3 fruit fly cellular contexts compared by ENCODE assay signal in genomic region chr3L:19053339-19053818, dm6.
TF ChIP-seq lines count a peak whose summit lies in the region.

TSS of gene CG43407 (minus strand) at chr3L:19053389.

TF ChIP-seq in whole organism, prepupa, 60 proteins besides CTCF, POLR2A, EP300 and RAD21:
- peak; percentile 10 for TF ChIP-seq dsx (GFP tag; optimal IDR thresholded peaks at IDR 0.05; lab: Kevin White, UChicago; ENCODE audit: poor library complexity, severe bottlenecking)
- TF ChIP-seq CG15336 (GFP tag; IDR thresholded peaks at IDR 0.05; lab: Robert Waterston, UW), result 0 out of 2 replicates have a peak, but pooled peaks have one; percentile 11
- 0 out of 3 replicates have a peak, but pooled peaks have one; percentile 16 for TF ChIP-seq CG8119 (GFP tag; IDR thresholded peaks at IDR 0.05; lab: Robert Waterston, UW)
- TF ChIP-seq lz (GFP tag; optimal IDR thresholded peaks at IDR 0.05; lab: Kevin White, UChicago), result no peak
- no peak for TF ChIP-seq Sox102F (GFP tag; optimal IDR thresholded peaks at IDR 0.05; lab: Kevin White, UChicago)
- TF ChIP-seq esn (GFP tag; optimal IDR thresholded peaks at IDR 0.05; lab: Kevin White, UChicago), result peak; percentile 34
- no peak for TF ChIP-seq Eip75B (GFP tag; optimal IDR thresholded peaks at IDR 0.05; lab: Kevin White, UChicago)
- peak; percentile 44 for TF ChIP-seq CG8632 (GFP tag; optimal IDR thresholded peaks at IDR 0.05; lab: Kevin White, UChicago)
- TF ChIP-seq salr (GFP tag; optimal IDR thresholded peaks at IDR 0.05; lab: Kevin White, UChicago), result peak in 1 of 2 experiments; percentile 25
- no peak for TF ChIP-seq fkh (GFP tag; optimal IDR thresholded peaks at IDR 0.05; lab: Kevin White, UChicago)
- TF ChIP-seq Eip78C (GFP tag; lab: Kevin White, UChicago), result peak; percentile 76
- TF ChIP-seq CG6792 (GFP tag; optimal IDR thresholded peaks at IDR 0.05; lab: Kevin White, UChicago), result peak; percentile 8
- TF ChIP-seq CG4318 (GFP tag; optimal IDR thresholded peaks at IDR 0.05; lab: Kevin White, UChicago), result peak; percentile 1
- TF ChIP-seq Lpt (GFP tag; optimal IDR thresholded peaks at IDR 0.05; lab: Kevin White, UChicago), result no peak
- peak; percentile 53 for TF ChIP-seq OdsH (GFP tag; optimal IDR thresholded peaks at IDR 0.05; lab: Kevin White, UChicago)
- peak; percentile 18 for TF ChIP-seq fd59A (GFP tag; optimal IDR thresholded peaks at IDR 0.05; lab: Kevin White, UChicago)
- TF ChIP-seq CG34406 (GFP tag; optimal IDR thresholded peaks at IDR 0.05; lab: Kevin White, UChicago), result peak; percentile 55
- no peak for TF ChIP-seq Hr4 (GFP tag; optimal IDR thresholded peaks at IDR 0.05; lab: Kevin White, UChicago)
- TF ChIP-seq achi (GFP tag; optimal IDR thresholded peaks at IDR 0.05; lab: Kevin White, UChicago), result peak; percentile 45
- peak; percentile 15 for TF ChIP-seq acj6 (GFP tag; optimal IDR thresholded peaks at IDR 0.05; lab: Kevin White, UChicago)
- TF ChIP-seq Ets96B (tag; optimal IDR thresholded peaks at IDR 0.05; lab: Kevin White, UChicago), result peak; percentile 28
- TF ChIP-seq CG32006 (GFP tag; optimal IDR thresholded peaks at IDR 0.05; lab: Kevin White, UChicago), result peak; percentile 56
- TF ChIP-seq svp (GFP tag; lab: Kevin White, UChicago), result peak; percentile 23
- peak; percentile 6 for TF ChIP-seq net (GFP tag; optimal IDR thresholded peaks at IDR 0.05; lab: Kevin White, UChicago)
- peak in 1 of 2 experiments; percentile 40 for TF ChIP-seq ss (GFP tag; optimal IDR thresholded peaks at IDR 0.05; lab: Kevin White, UChicago)

TF ChIP-seq in whole organism, pupa, 21 proteins besides CTCF, POLR2A, EP300 and RAD21:
- TF ChIP-seq rn (GFP tag; IDR thresholded peaks at IDR 0.05; lab: Robert Waterston, UW), result no peak
- peak; percentile 28 for TF ChIP-seq CG14655 (GFP tag; optimal IDR thresholded peaks at IDR 0.05; lab: Kevin White, UChicago)
- TF ChIP-seq CG15710 (tag; optimal IDR thresholded peaks at IDR 0.05; lab: Kevin White, UChicago), result peak; percentile 57
- TF ChIP-seq CG8159 (tag; optimal IDR thresholded peaks at IDR 0.05; lab: Kevin White, UChicago), result peak; percentile 67
- peak; percentile 26 for TF ChIP-seq CG17806 (tag; optimal IDR thresholded peaks at IDR 0.05; lab: Kevin White, UChicago)

TF ChIP-seq in whole organism, wandering third instar larva, 38 proteins besides CTCF, POLR2A, EP300 and RAD21:
- no peak for TF ChIP-seq lola (GFP tag; optimal IDR thresholded peaks at IDR 0.05; lab: Kevin White, UChicago)
- TF ChIP-seq psq (GFP tag; optimal IDR thresholded peaks at IDR 0.05; lab: Kevin White, UChicago), result peak; percentile 2

Comparison
In these comparisons a context has a peak if more than half of its experiments do, and no peak if none do; other contexts are left out.
1. Of the 1 proteins assayed by ChIP-seq in both whole organism, prepupa and whole organism, wandering third instar larva: peak only in whole organism, prepupa: OdsH; only in whole organism, wandering third instar larva: none; in both: none; in neither: 0.